Worm (Caenorhabditis elegans): ENCODE results near the gene C18B2.2.

DNA sequence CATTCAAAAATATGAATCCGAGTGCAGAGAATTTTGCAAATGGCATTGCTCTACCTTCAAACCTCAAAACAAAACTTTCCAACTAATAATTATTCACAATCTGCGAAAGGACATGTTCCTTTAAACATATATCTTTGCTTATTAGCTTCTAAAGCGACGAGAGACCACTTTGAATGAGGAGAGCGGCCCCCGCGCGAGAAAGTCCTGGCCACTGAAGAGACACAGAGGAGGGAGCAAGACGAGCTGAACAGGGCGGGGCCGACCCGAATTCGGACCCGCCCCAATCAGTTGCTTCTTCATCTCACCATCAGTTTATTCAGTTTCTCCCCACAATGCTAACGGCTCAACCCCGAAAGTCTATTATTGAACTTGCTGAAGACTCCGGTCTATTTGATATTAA, 37.6 kb upstream of the C18B2.2 start, which contains the start of gene T27A10.2:
- TF ChIP-seq T22C8.4 (GFP tag; IDR thresholded peaks at IDR 0.05): no peak
- no peak for TF ChIP-seq flt-1 (GFP tag; IDR thresholded peaks at IDR 0.05)
- TF ChIP-seq klf-2 (GFP tag; conservative IDR thresholded peaks at IDR 0.05): no peak
- TF ChIP-seq med-1 (GFP tag; optimal IDR thresholded peaks at IDR 0.05; ENCODE audit: insufficient read depth): no peak
- no peak for TF ChIP-seq ref-1 (GFP tag; conservative IDR thresholded peaks at IDR 0.05)
